Fruit fly (Drosophila melanogaster) whole organism, wandering third instar larva: ENCODE results near the gene jagn.

Experiments used
- Jra ChIP-seq: sonication (Bioruptor generic); optimal IDR thresholded peaks from 2 replicates; lab custom pipeline; 2016; ENCODE audit warnings: missing biosample characterization, missing genetic modification characterization
- OdsH ChIP-seq: fragments of 200-800 bp; sonication (Bioruptor generic); optimal IDR thresholded peaks from 2 replicates; lab custom pipeline; 2016; ENCODE audit warnings: missing biosample characterization, mild to moderate bottlenecking, missing genetic modification characterization
- Sp1 ChIP-seq: fragments of 200-800 bp; sonication (Bioruptor generic); optimal IDR thresholded peaks from 3 replicates; lab custom pipeline; 2019; ENCODE audit warnings: missing biosample characterization, mild to moderate bottlenecking, missing genetic modification characterization, moderate library complexity
- h ChIP-seq: fragments of 200-800 bp; sonication (Bioruptor generic); optimal IDR thresholded peaks from 3 replicates; lab custom pipeline; 2016; ENCODE audit warnings: missing biosample characterization, mild to moderate bottlenecking, missing genetic modification characterization
- pan ChIP-seq: fragments of >200 bp; optimal IDR thresholded peaks from 2 replicates; lab custom pipeline; 2017
- psq ChIP-seq: fragments of 200-800 bp; sonication (Bioruptor generic); optimal IDR thresholded peaks from 3 replicates; lab custom pipeline; 2017; ENCODE audit warnings: missing biosample characterization, mild to moderate bottlenecking, missing genetic modification characterization, moderate library complexity
- usp ChIP-seq: fragments of >200 bp; optimal IDR thresholded peaks from 2 replicates; lab custom pipeline; 2017; ENCODE audit warnings: missing biosample characterization, missing genetic modification characterization

DNA sequence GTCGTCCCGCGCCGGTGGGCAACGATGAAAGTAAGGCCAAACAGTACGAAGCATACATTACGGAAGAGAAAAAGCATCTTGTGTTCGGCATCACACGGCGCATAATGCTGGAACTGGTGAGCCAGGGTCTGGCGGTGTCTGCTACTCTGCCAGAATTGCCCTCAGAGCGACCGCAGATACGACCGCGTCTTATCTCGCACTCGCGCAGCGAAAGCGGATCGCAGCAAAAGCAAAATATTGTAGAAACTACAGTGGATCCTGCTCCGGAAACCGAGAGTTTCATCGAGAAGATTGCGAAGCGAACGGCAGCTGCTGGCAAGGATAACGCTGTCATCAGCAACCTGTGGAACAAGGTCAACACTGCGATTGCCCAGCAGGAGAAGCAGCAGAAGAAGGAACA, 18.6 kb downstream of the jagn start:
- TF ChIP-seq Jra (GFP tag; lab: Kevin White, UChicago), result no peak
- TF ChIP-seq OdsH (GFP tag; lab: Kevin White, UChicago), result no peak
- TF ChIP-seq usp (GFP tag; lab: Kevin White, UChicago), result no peak
- no peak for TF ChIP-seq h (GFP tag; lab: Kevin White, UChicago)
- no peak for TF ChIP-seq psq (GFP tag; lab: Kevin White, UChicago)
- TF ChIP-seq pan, result no peak
- no peak for TF ChIP-seq Sp1 (GFP tag; lab: Kevin White, UChicago)
